Fruit fly (Drosophila melanogaster): ENCODE data around the gene Ctl2.

The Ctl2 gene

dm6 chr3R:29112398-29113150 is 10.6 kb upstream of the Ctl2 start, which contains the start of the genes alpha-Man-Ib and Pdhb (continued):
- TF ChIP-seq Side (GFP tag; optimal IDR thresholded peaks at IDR 0.05) (no peak), HLH3B (GFP tag; IDR thresholded peaks at IDR 0.05) (peak; percentile 70; the same call in 1 of the 2 replicates), CG31224 (GFP tag; IDR thresholded peaks at IDR 0.05) (peak; percentile 67), CG17912 (GFP tag; optimal IDR thresholded peaks at IDR 0.05) (peak; percentile 54), CG16813 (GFP tag; IDR thresholded peaks at IDR 0.05; ENCODE audit: partially characterized antibody) (0 out of 3 replicates have a peak, but pooled peaks have one; percentile 18), CG11398 (GFP tag; optimal IDR thresholded peaks at IDR 0.05) (no peak), CG3995 (GFP tag; optimal IDR thresholded peaks at IDR 0.05) (peak; percentile 97), phol (tag; optimal IDR thresholded peaks at IDR 0.05) (peak; percentile 93), nerfin-2 (GFP tag; IDR thresholded peaks at IDR 0.05; ENCODE audit: partially characterized antibody) (no peak), CG7372 (GFP tag; IDR thresholded peaks at IDR 0.05) (peak; percentile 75), sima (GFP tag; optimal IDR thresholded peaks at IDR 0.05) (no peak), CG3838 (GFP tag; optimal IDR thresholded peaks at IDR 0.05) (no peak), CG18619 (GFP tag; optimal IDR thresholded peaks at IDR 0.05) (peak; percentile 71), CG12391 (tag; optimal IDR thresholded peaks at IDR 0.05) (peak; percentile 90), CG8765 (GFP tag; IDR thresholded peaks at IDR 0.05) (peak; percentile 71), CG14667 (GFP tag; IDR thresholded peaks at IDR 0.05) (peak; percentile 80), vnd (GFP tag; IDR thresholded peaks at IDR 0.05; ENCODE audit: partially characterized antibody) (no peak), Jarid2 (GFP tag; optimal IDR thresholded peaks at IDR 0.05) (peak; percentile 58), odd (GFP tag; optimal IDR thresholded peaks at IDR 0.05) (no peak), CG13424 (tag; optimal IDR thresholded peaks at IDR 0.05) (peak; percentile 87), Nf-YB (GFP tag; optimal IDR thresholded peaks at IDR 0.05) (peak; percentile 52), CG4854 (GFP tag; optimal IDR thresholded peaks at IDR 0.05) (no peak), dan (GFP tag; IDR thresholded peaks at IDR 0.05) (peak; percentile 53; the same call in 1 of the 2 replicates), CG7556 (GFP tag; optimal IDR thresholded peaks at IDR 0.05) (peak; percentile 73), CG8388 (GFP tag; optimal IDR thresholded peaks at IDR 0.05) (peak; percentile 67), zf30C (GFP tag; optimal IDR thresholded peaks at IDR 0.05) (no peak), exex (tag; optimal IDR thresholded peaks at IDR 0.05) (peak; percentile 51), CG15696 (tag; optimal IDR thresholded peaks at IDR 0.05) (peak; percentile 81), aop (GFP tag; IDR thresholded peaks at IDR 0.05) (no peak), ssp (GFP tag; IDR thresholded peaks at IDR 0.05) (peak; percentile 84), knrl (GFP tag; IDR thresholded peaks at IDR 0.05; ENCODE audit: partially characterized antibody) (peak; percentile 66; the same call in 1 of the 3 replicates), CG4282 (GFP tag; optimal IDR thresholded peaks at IDR 0.05) (no peak), gsb-n (tag; optimal IDR thresholded peaks at IDR 0.05) (no peak), CG10209 (GFP tag; optimal IDR thresholded peaks at IDR 0.05) (peak; percentile 80), CG9876 (GFP tag; optimal IDR thresholded peaks at IDR 0.05) (peak; percentile 59), Ssrp (tag; optimal IDR thresholded peaks at IDR 0.05) (peak; percentile 81), MBD-R2 (GFP tag; IDR thresholded peaks at IDR 0.05) (peak; percentile 92), trem (tag; optimal IDR thresholded peaks at IDR 0.05) (peak; percentile 99), Sry-δ (GFP tag; optimal IDR thresholded peaks at IDR 0.05) (peak; percentile 64), CG7839 (tag; optimal IDR thresholded peaks at IDR 0.05) (no peak), BtbVII (GFP tag; optimal IDR thresholded peaks at IDR 0.05) (peak; percentile 31), Bteb2 (GFP tag; optimal IDR thresholded peaks at IDR 0.05) (no peak), bab2 (GFP tag; optimal IDR thresholded peaks at IDR 0.05) (peak; percentile 49), chif (GFP tag; optimal IDR thresholded peaks at IDR 0.05) (peak; percentile 41 to 49), CG8281 (tag; optimal IDR thresholded peaks at IDR 0.05) (no peak), CG2120 (GFP tag; optimal IDR thresholded peaks at IDR 0.05) (peak; percentile 83), CG13296 (GFP tag; optimal IDR thresholded peaks at IDR 0.05) (peak; percentile 50), CG8089 (GFP tag; optimal IDR thresholded peaks at IDR 0.05) (no peak), CG6254 (GFP tag; optimal IDR thresholded peaks at IDR 0.05) (no peak)
